Fruit fly (Drosophila melanogaster): ENCODE results near the gene Orct.

The Orct gene

DNA sequence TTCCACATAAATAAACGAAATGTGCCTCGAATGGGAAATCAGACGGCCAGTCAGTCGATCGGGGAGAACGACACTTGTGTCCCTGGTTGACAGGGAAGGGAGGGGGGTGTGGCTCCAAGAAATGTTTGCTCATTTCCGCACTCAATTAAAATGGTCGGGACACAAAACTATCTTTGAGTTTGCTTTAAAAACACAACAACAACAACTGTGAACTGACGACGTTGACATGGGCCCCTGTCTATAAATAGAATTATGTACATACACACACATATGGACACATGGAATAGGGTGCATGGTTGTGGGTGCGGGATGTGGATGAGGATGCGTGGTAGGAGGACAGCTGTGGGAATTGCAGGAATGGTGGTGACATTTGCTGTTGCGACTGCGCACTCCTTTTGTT lies 6.0 kb upstream of the Orct start (continued):
- TF ChIP-seq CG10209 (GFP tag; optimal IDR thresholded peaks at IDR 0.05) (peak; percentile 18), tap (tag; optimal IDR thresholded peaks at IDR 0.05) (no peak), gro (GFP tag; optimal IDR thresholded peaks at IDR 0.05) (no peak), kni (GFP tag; optimal IDR thresholded peaks at IDR 0.05) (peak; percentile 73), dmrt11E (tag; optimal IDR thresholded peaks at IDR 0.05) (peak; percentile 37), Mrtf (GFP tag; IDR thresholded peaks at IDR 0.05) (no peak), CG4360 (GFP tag; IDR thresholded peaks at IDR 0.05) (peak; percentile 94), CG6765 (GFP tag; optimal IDR thresholded peaks at IDR 0.05) (no peak), CHES-1-like (GFP tag; optimal IDR thresholded peaks at IDR 0.05) (no peak), hth (optimal IDR thresholded peaks at IDR 0.05) (peak; percentile 9), Opbp (GFP tag; IDR thresholded peaks at IDR 0.05; ENCODE audit: partially characterized antibody) (no peak), sens (GFP tag) (peak; percentile 66), D (optimal IDR thresholded peaks at IDR 0.05) (peak; percentile 4), D (GFP tag; optimal IDR thresholded peaks at IDR 0.05) (peak; percentile 19), ac (GFP tag; optimal IDR thresholded peaks at IDR 0.05) (peak; percentile 47), CG33557 (GFP tag; optimal IDR thresholded peaks at IDR 0.05) (peak; percentile 58), CG2129 (GFP tag; IDR thresholded peaks at IDR 0.05; ENCODE audit: partially characterized antibody) (no peak), D19A (tag; optimal IDR thresholded peaks at IDR 0.05) (peak; percentile 39), CG14710 (tag; optimal IDR thresholded peaks at IDR 0.05) (peak; percentile 2), salm (tag; optimal IDR thresholded peaks at IDR 0.05) (no peak), Hsf (GFP tag; optimal IDR thresholded peaks at IDR 0.05) (no peak), CG6813 (GFP tag; optimal IDR thresholded peaks at IDR 0.05) (peak; percentile 23), CG12744 (GFP tag; optimal IDR thresholded peaks at IDR 0.05) (no peak), twi (tag; optimal IDR thresholded peaks at IDR 0.05) (peak; percentile 95), zfh1 (GFP tag; IDR thresholded peaks at IDR 0.05) (0 out of 3 replicates have a peak, but pooled peaks have one; percentile 52), CG17802 (tag; optimal IDR thresholded peaks at IDR 0.05) (no peak), CG8924 (tag; optimal IDR thresholded peaks at IDR 0.05) (peak; percentile 33), pros (GFP tag; optimal IDR thresholded peaks at IDR 0.05) (no peak), gt (GFP tag; IDR thresholded peaks at IDR 0.05) (no peak), Dfd (GFP tag; optimal IDR thresholded peaks at IDR 0.05) (no peak), TFAM (GFP tag; optimal IDR thresholded peaks at IDR 0.05) (no peak), cg (GFP tag; optimal IDR thresholded peaks at IDR 0.05) (peak; percentile 52), BEAF-32 (GFP tag; optimal IDR thresholded peaks at IDR 0.05) (no peak), CG8944 (GFP tag; optimal IDR thresholded peaks at IDR 0.05) (no peak), p53 (GFP tag; optimal IDR thresholded peaks at IDR 0.05) (no peak)

DNA sequence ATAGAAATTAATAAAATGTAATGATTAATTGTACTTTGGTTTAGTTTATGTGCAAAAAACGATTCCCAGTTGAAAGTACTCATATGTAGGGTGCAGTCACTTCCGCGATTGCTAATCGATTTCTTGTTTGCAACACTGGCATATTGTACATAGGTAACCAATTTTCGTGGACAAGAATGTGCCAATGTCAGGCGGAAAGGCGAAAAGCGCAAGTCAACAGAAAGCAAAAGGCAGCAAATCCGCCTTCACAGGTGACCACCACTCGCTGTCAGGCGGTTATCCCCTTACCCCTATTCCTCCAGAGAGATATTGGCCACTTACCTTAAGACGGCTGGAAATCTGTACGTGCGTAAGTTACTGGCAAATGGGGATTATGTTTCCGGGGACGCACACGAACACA lies 5.5 kb upstream of the Orct start:
- TF ChIP-seq tll (GFP tag; optimal IDR thresholded peaks at IDR 0.05) (peak in 1 of 2 experiments; percentile 30), CG6272 (GFP tag; IDR thresholded peaks at IDR 0.05) (no peak), hkb (optimal IDR thresholded peaks at IDR 0.05) (peak; percentile 9), hkb (GFP tag; IDR thresholded peaks at IDR 0.05) (no peak)

DNA sequence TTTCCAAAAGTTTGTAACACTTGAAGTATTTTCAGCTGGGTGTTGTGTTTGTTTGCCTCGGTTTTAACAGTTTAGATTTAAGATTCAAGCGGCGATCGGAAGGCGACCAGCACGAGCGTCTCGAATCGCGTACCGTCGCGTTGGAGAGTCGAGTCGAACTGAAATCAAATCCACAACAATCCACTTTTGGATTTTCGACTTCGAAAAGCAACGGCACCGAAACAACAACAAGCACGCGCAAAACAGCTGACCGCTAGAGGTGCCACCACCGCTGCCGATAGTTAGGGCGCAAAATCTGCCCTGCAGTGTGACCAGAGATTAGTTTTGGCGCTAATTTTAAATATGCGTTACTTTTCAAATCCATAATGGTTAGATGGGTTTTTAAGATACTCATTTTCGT lies 5.0 kb upstream of the Orct start, which contains the start of gene jar:
jar (minus strand) TSS at position 163 of the 400 bp plus-strand sequence.
- TF ChIP-seq CG4707 (GFP tag; optimal IDR thresholded peaks at IDR 0.05), result peak; percentile 29
- TF ChIP-seq CG5245 (GFP tag; optimal IDR thresholded peaks at IDR 0.05), result no peak
- no peak for TF ChIP-seq onecut (GFP tag; IDR thresholded peaks at IDR 0.05)
- TF ChIP-seq nmo (GFP tag; optimal IDR thresholded peaks at IDR 0.05), result peak; percentile 45
- no peak for TF ChIP-seq CG31388 (GFP tag; optimal IDR thresholded peaks at IDR 0.05)
- TF ChIP-seq vnd (GFP tag; IDR thresholded peaks at IDR 0.05; ENCODE audit: partially characterized antibody), result peak; percentile 74
- TF ChIP-seq sens-2 (GFP tag; IDR thresholded peaks at IDR 0.05), result peak; percentile 67
- no peak for TF ChIP-seq CG8359 (GFP tag; optimal IDR thresholded peaks at IDR 0.05; ENCODE audit: borderline replicate concordance)
- TF ChIP-seq pan (optimal IDR thresholded peaks at IDR 0.05), result no peak
- TF ChIP-seq pan (GFP tag; optimal IDR thresholded peaks at IDR 0.05 in 1 of 2, IDR thresholded peaks at IDR 0.05 in 1 of 2), result no peak
- peak; percentile 32; the same call in 1 of the 2 replicates for TF ChIP-seq CG9932 (GFP tag; IDR thresholded peaks at IDR 0.05)
- TF ChIP-seq pzg (GFP tag; optimal IDR thresholded peaks at IDR 0.05), result peak; percentile 97
- no peak for TF ChIP-seq CG6683 (GFP tag; optimal IDR thresholded peaks at IDR 0.05)
